Worm (Caenorhabditis elegans): ENCODE results near the gene C33B4.2.
A peak's percentile ranks its signal among the peaks of the same experiment; 100 is the strongest.

C33B4.2 gene

DNA sequence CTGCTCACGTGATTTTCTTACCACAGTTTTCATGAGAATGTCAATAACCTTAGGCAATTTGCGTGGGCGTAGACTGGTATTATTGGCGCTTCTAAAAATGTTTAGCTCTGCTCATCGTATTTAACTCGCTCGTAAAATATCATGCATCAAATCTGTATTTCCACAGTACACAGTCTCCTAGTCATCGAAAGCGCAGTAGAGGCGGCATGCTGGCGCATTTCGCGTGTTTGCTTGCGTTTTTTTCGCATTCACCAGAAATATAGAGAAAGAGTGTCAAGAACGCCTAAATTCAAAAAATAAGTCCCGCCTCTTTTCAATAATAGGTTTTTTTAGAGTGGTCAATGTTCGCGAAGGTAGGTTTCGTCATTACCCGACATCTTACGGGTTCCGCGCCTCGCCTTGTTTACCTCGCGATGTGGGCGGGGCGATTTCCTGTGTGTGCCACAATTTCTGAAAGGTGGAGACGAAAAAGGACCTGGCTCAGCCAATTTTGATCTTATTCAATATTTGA lies 4.7 kb upstream of the C33B4.2 start (continued):
- TF ChIP-seq snpc-1.1 (tag; optimal IDR thresholded peaks at IDR 0.05; ENCODE audit: insufficient read depth) = peak; percentile 96
- TF ChIP-seq sea-2 (GFP tag; IDR thresholded peaks at IDR 0.05) = no peak
- peak; percentile 39 for TF ChIP-seq Y67H2A.10 (GFP tag; conservative IDR thresholded peaks at IDR 0.05)
- TF ChIP-seq sdz-38 (tag; optimal IDR thresholded peaks at IDR 0.05) = no peak
- 0 out of 2 replicates have a peak, but pooled peaks have one; percentile 39 for TF ChIP-seq let-526 (GFP tag; IDR thresholded peaks at IDR 0.05)
- TF ChIP-seq F52B5.7 (tag; optimal IDR thresholded peaks at IDR 0.05) = peak; percentile 88
- TF ChIP-seq F23B12.7 (tag; optimal IDR thresholded peaks at IDR 0.05; ENCODE audit: insufficient read depth) = peak; percentile 31
- no peak for TF ChIP-seq ccch-3 (GFP tag; optimal IDR thresholded peaks at IDR 0.05)
- peak; percentile 78 for TF ChIP-seq tbp1 (GFP tag; optimal IDR thresholded peaks at IDR 0.05)
- no peak for TF ChIP-seq unc-62 (GFP tag; optimal IDR thresholded peaks at IDR 0.05)
- peak; percentile 83 for TF ChIP-seq ceh-100 (GFP tag; IDR thresholded peaks at IDR 0.05)
- peak; percentile 90 for TF ChIP-seq nfyb-1 (GFP tag; IDR thresholded peaks at IDR 0.05)
- peak; percentile 34 to 77 for TF ChIP-seq let-607 (tag; optimal IDR thresholded peaks at IDR 0.05)
- peak; percentile 91 for TF ChIP-seq fkh-3 (tag; optimal IDR thresholded peaks at IDR 0.05)
- TF ChIP-seq ceh-91 (GFP tag; IDR thresholded peaks at IDR 0.05) = peak; percentile 86
- 0 out of 2 replicates have a peak, but pooled peaks have one; percentile 57 for TF ChIP-seq cebp-2 (GFP tag; IDR thresholded peaks at IDR 0.05)
- peak; percentile 87; the same call in 1 of the 2 replicates for TF ChIP-seq Y56A3A.18 (GFP tag; IDR thresholded peaks at IDR 0.05)
- TF ChIP-seq F49E8.2 (tag; optimal IDR thresholded peaks at IDR 0.05; ENCODE audit: insufficient read depth) = peak; percentile 96
- peak; percentile 86 for TF ChIP-seq mcd-1 (GFP tag; IDR thresholded peaks at IDR 0.05)
- TF ChIP-seq egl-44 (GFP tag; IDR thresholded peaks at IDR 0.05) = no peak; the same call in 1 of the 2 replicates
- peak; percentile 43; the same call in 1 of the 2 replicates for TF ChIP-seq egrh-3 (GFP tag; IDR thresholded peaks at IDR 0.05)
- TF ChIP-seq bed-2 (GFP tag; IDR thresholded peaks at IDR 0.05) = no peak
- peak; percentile 89 for TF ChIP-seq lin-54 (GFP tag; optimal IDR thresholded peaks at IDR 0.05)
- peak; percentile 64 for TF ChIP-seq attf-3 (GFP tag; conservative IDR thresholded peaks at IDR 0.05)
- no peak for TF ChIP-seq nhr-27 (tag; optimal IDR thresholded peaks at IDR 0.05)
- TF ChIP-seq snpc-1.3 (tag; optimal IDR thresholded peaks at IDR 0.05; ENCODE audit: insufficient read depth) = peak; percentile 88
- TF ChIP-seq attf-6 (GFP tag; IDR thresholded peaks at IDR 0.05) = peak; percentile 98
- no peak for TF ChIP-seq aptf-3 (GFP tag; IDR thresholded peaks at IDR 0.05)
- TF ChIP-seq athp-1 (tag; optimal IDR thresholded peaks at IDR 0.05) = peak; percentile 84
- TF ChIP-seq bed-1 (GFP tag; IDR thresholded peaks at IDR 0.05) = 0 out of 2 replicates have a peak, but pooled peaks have one; percentile 75
- TF ChIP-seq nfya-2 (GFP tag; IDR thresholded peaks at IDR 0.05) = no peak
- peak; percentile 44 for TF ChIP-seq nhr-80 (tag; optimal IDR thresholded peaks at IDR 0.05)
- TF ChIP-seq nhr-90 (tag; optimal IDR thresholded peaks at IDR 0.05) = peak; percentile 70
- peak; percentile 97 for TF ChIP-seq ztf-18 (tag; optimal IDR thresholded peaks at IDR 0.05)
- TF ChIP-seq egl-18 (GFP tag; IDR thresholded peaks at IDR 0.05) = no peak

DNA sequence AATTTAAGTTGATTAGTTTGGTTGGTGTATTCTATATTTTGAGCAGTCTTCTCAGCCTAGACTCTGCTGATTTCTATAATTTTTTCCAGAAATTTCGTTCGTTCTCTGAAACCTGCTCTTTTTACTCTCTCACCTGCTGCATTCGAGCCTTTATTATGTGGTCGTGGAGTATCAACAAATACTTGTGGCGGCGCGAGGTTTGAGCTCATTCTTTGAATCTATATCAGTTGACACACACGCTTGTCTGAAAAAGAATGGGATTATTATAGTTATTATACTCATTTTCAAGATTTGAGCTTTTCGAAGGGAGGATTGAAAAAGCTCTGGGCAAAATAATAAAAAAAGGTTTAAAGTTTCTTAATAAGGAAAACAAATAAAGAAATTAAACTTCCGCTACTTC lies 4.1 kb upstream of the C33B4.2 start:
- TF ChIP-seq mel-28 (tag; optimal IDR thresholded peaks at IDR 0.05; ENCODE audit: borderline replicate concordance) (no peak), tlf-1 (GFP tag; optimal IDR thresholded peaks at IDR 0.05) (no peak), B0261.1 (tag; optimal IDR thresholded peaks at IDR 0.05) (no peak), F49E8.2 (tag; optimal IDR thresholded peaks at IDR 0.05; ENCODE audit: insufficient read depth) (no peak), K12H6.12 (tag; optimal IDR thresholded peaks at IDR 0.05) (no peak), ztf-26 (tag; optimal IDR thresholded peaks at IDR 0.05) (no peak), T07F8.4 (tag; optimal IDR thresholded peaks at IDR 0.05) (no peak), efl-1 (GFP tag; optimal IDR thresholded peaks at IDR 0.05) (no peak), bed-1 (GFP tag; IDR thresholded peaks at IDR 0.05) (no peak), ceh-79 (tag; optimal IDR thresholded peaks at IDR 0.05) (no peak), cebp-2 (GFP tag; IDR thresholded peaks at IDR 0.05) (no peak), ztf-18 (tag; optimal IDR thresholded peaks at IDR 0.05) (no peak), mxl-1 (tag; optimal IDR thresholded peaks at IDR 0.05) (no peak), egl-44 (GFP tag; IDR thresholded peaks at IDR 0.05) (no peak), lin-26 (GFP tag; IDR thresholded peaks at IDR 0.05) (no peak), tbp1 (GFP tag; optimal IDR thresholded peaks at IDR 0.05) (no peak), B0019.2 (GFP tag; conservative IDR thresholded peaks at IDR 0.05) (no peak), nfya-2 (GFP tag; IDR thresholded peaks at IDR 0.05) (no peak), dpl-1 (GFP tag; optimal IDR thresholded peaks at IDR 0.05) (no peak), fkh-3 (tag; optimal IDR thresholded peaks at IDR 0.05) (no peak)
